Fruit fly (Drosophila melanogaster): ENCODE measurements around the gene CG45060.

The CG45060 gene

DNA sequence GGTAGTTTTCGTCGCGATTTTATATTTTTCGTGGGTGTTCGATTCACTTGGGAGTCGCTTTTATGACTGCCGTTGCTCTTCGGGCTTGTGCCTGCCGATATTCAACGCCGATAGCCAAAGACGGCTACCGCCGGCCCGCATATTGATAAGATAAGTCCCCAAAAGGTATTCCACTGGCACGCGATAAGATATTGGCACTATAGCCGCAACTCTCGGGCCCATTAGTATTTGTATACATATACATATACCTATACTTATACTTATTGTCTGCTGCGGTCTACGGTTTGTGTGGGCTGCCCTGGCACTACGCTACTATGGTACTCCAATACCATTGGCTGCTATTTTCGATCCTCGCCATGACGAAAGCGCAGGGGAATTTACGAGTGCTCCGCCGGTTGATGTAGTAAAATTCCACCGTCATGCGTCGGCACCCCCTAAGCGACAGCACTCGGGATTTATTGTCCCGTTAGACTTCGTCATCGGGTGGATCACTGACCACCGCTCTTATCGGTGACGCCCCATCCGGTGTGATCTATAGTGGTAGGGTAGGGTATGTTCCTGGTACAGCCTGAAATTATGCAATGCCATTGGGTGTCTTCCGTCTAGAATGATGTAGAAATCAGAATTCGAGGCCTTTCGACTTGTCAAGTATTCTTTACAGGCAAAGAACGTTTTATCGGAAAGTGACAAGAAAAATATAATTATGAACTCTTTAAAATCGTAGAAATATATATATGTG is at the start of gene CG45060 (continued):
- no peak for TF ChIP-seq PHDP (tag; optimal IDR thresholded peaks at IDR 0.05)
- TF ChIP-seq CrebB (tag; optimal IDR thresholded peaks at IDR 0.05) = no peak
- no peak for TF ChIP-seq fd3F (GFP tag; optimal IDR thresholded peaks at IDR 0.05)
- TF ChIP-seq CG12104 (GFP tag; optimal IDR thresholded peaks at IDR 0.05) = no peak
- no peak for TF ChIP-seq Elba2 (GFP tag; optimal IDR thresholded peaks at IDR 0.05)
- no peak for TF ChIP-seq lilli (GFP tag; optimal IDR thresholded peaks at IDR 0.05)
- no peak for TF ChIP-seq C15 (GFP tag; IDR thresholded peaks at IDR 0.05)
- no peak for TF ChIP-seq CG6813 (GFP tag; optimal IDR thresholded peaks at IDR 0.05)
- peak; percentile 26 for TF ChIP-seq cwo (GFP tag; optimal IDR thresholded peaks at IDR 0.05)
- TF ChIP-seq Camta (GFP tag; optimal IDR thresholded peaks at IDR 0.05) = no peak
- peak; percentile 36 for TF ChIP-seq HmgZ (tag; optimal IDR thresholded peaks at IDR 0.05)
- no peak for TF ChIP-seq CG12155 (GFP tag; optimal IDR thresholded peaks at IDR 0.05)
- TF ChIP-seq rib (GFP tag; IDR thresholded peaks at IDR 0.05) = no peak
- no peak for TF ChIP-seq Six4 (GFP tag; optimal IDR thresholded peaks at IDR 0.05)
- no peak for TF ChIP-seq Chrac-16 (GFP tag; optimal IDR thresholded peaks at IDR 0.05)
- no peak for TF ChIP-seq gcm (GFP tag; optimal IDR thresholded peaks at IDR 0.05)
- no peak for TF ChIP-seq yki (optimal IDR thresholded peaks at IDR 0.05)
- TF ChIP-seq CG14710 (tag; optimal IDR thresholded peaks at IDR 0.05) = no peak
- TF ChIP-seq CG7928 (GFP tag; optimal IDR thresholded peaks at IDR 0.05) = no peak
- no peak for TF ChIP-seq ftz-f1 (GFP tag; optimal IDR thresholded peaks at IDR 0.05)
- no peak for TF ChIP-seq jumu (GFP tag; optimal IDR thresholded peaks at IDR 0.05)
- TF ChIP-seq zen2 (GFP tag; IDR thresholded peaks at IDR 0.05; ENCODE audit: partially characterized antibody) = no peak
- TF ChIP-seq ttk (GFP tag; IDR thresholded peaks at IDR 0.05) = peak; percentile 11; the same call in 1 of the 2 replicates
- peak; percentile 4 for TF ChIP-seq CG2678 (tag; optimal IDR thresholded peaks at IDR 0.05)
- 0 out of 3 replicates have a peak, but pooled peaks have one; percentile 8 for TF ChIP-seq row (GFP tag; IDR thresholded peaks at IDR 0.05)
- no peak for TF ChIP-seq CG11695 (GFP tag; IDR thresholded peaks at IDR 0.05)
- TF ChIP-seq shn (GFP tag; optimal IDR thresholded peaks at IDR 0.05) = no peak
- TF ChIP-seq CG18619 (GFP tag; optimal IDR thresholded peaks at IDR 0.05) = no peak
- TF ChIP-seq ara (GFP tag; IDR thresholded peaks at IDR 0.05) = no peak
- no peak for TF ChIP-seq CG4820 (GFP tag; optimal IDR thresholded peaks at IDR 0.05)
- no peak for TF ChIP-seq ase (GFP tag; IDR thresholded peaks at IDR 0.05)
- no peak for TF ChIP-seq abd-A (tag; optimal IDR thresholded peaks at IDR 0.05)
- TF ChIP-seq stc (GFP tag; IDR thresholded peaks at IDR 0.05) = no peak
- TF ChIP-seq wdn (GFP tag; IDR thresholded peaks at IDR 0.05) = no peak
- no peak for TF ChIP-seq Atf-2 (GFP tag; optimal IDR thresholded peaks at IDR 0.05)
- no peak for TF ChIP-seq aop (GFP tag; IDR thresholded peaks at IDR 0.05)
- peak; percentile 91 for TF ChIP-seq Hey (tag; optimal IDR thresholded peaks at IDR 0.05)
- no peak for TF ChIP-seq CG11504 (tag; optimal IDR thresholded peaks at IDR 0.05)
- no peak for TF ChIP-seq CG8924 (tag; optimal IDR thresholded peaks at IDR 0.05)
- TF ChIP-seq BtbVII (GFP tag; optimal IDR thresholded peaks at IDR 0.05) = peak; percentile 83
- TF ChIP-seq CG11696 (GFP tag; IDR thresholded peaks at IDR 0.05) = no peak
- no peak for TF ChIP-seq Dll (GFP tag; IDR thresholded peaks at IDR 0.05; ENCODE audit: partially characterized antibody)
- no peak for TF ChIP-seq lmd (GFP tag; IDR thresholded peaks at IDR 0.05)
- no peak for TF ChIP-seq lola (GFP tag; optimal IDR thresholded peaks at IDR 0.05)
- TF ChIP-seq CG13123 (GFP tag; optimal IDR thresholded peaks at IDR 0.05) = no peak
- no peak for TF ChIP-seq CG6689 (GFP tag; IDR thresholded peaks at IDR 0.05)
- no peak for TF ChIP-seq CG18011 (GFP tag; optimal IDR thresholded peaks at IDR 0.05)
- TF ChIP-seq Drgx (GFP tag; IDR thresholded peaks at IDR 0.05) = no peak
- TF ChIP-seq CG18764 (GFP tag; optimal IDR thresholded peaks at IDR 0.05) = no peak
- TF ChIP-seq CTCF (GFP tag; optimal IDR thresholded peaks at IDR 0.05) = peak; percentile 10
- TF ChIP-seq CG4282 (GFP tag; optimal IDR thresholded peaks at IDR 0.05) = no peak
- TF ChIP-seq sug (tag; optimal IDR thresholded peaks at IDR 0.05) = peak; percentile 95

Data from whole organism, embryonic.